Worm (Caenorhabditis elegans): Measurements from ENCODE around the gene F39B3.3.

DNA sequence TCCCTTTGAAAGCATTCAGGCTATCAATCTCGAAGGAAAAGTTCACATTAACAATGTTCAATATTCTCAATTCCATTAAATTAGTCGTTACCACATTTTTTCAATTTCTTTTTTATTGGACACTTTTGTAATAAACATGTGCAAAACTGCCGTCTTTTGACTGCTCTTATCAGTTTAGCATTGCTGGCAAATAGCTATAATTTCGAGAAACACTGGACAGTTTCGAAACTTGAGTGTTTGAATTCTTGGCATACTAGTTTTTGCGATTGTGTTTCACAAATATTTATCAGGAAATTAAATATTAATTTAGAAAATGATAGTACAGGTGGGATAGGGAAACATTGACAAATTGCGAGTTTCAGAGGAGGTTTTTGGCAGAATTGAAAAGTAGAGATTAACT, 22.4 kb upstream of the F39B3.3 start:
- TF ChIP-seq pes-1 (GFP tag; IDR thresholded peaks at IDR 0.05) (no peak), flt-1 (GFP tag; IDR thresholded peaks at IDR 0.05) (no peak), hmg-4 (GFP tag; optimal IDR thresholded peaks at IDR 0.05) (no peak), ama-1 (optimal IDR thresholded peaks at IDR 0.05) (no peak)

Measured in whole organism, early embryonic.